Fruit fly (Drosophila melanogaster): ENCODE results near the gene Rpt3.

Gene Rpt3

DNA sequence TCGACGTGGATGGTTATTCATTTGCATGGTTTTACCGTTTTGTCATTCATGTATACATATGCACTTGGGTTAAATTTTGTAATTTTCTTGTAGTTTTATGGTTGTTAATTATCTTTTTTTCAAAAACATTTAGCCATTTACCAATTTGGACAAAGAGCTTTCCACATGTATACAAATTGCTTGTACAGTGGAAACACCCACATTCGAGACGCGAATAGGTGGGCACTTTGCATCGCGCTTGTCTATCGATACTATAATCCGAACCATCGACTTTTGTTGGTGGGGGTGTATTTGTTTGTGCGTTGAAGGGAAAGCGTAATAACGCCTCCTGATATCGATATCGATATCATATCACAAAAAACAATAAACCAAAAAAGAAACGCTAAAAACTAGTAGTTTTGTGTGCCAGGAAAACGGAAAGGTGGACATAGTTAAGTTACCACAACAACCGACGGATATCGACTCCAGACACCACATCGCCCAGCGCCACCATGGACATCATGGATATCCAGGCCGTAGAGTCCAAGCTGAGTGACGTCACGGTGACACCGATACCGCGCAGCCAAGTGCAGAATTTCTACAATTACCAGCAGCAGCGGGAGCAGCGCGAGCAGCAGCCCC, 12.8 kb downstream of the Rpt3 start, which contains the start of gene CDK2AP1 (continued):
- TF ChIP-seq lov (optimal IDR thresholded peaks at IDR 0.05): no peak
- TF ChIP-seq lov (GFP tag; IDR thresholded peaks at IDR 0.05): no peak
- TF ChIP-seq CG3838 (GFP tag; optimal IDR thresholded peaks at IDR 0.05): no peak
- TF ChIP-seq lbe (GFP tag; optimal IDR thresholded peaks at IDR 0.05): no peak
- peak; percentile 11 for TF ChIP-seq CG17186 (GFP tag; optimal IDR thresholded peaks at IDR 0.05)
- no peak for TF ChIP-seq ara (GFP tag; IDR thresholded peaks at IDR 0.05)
- TF ChIP-seq BEAF-32 (GFP tag; optimal IDR thresholded peaks at IDR 0.05): peak; percentile 78
- peak; percentile 31 for TF ChIP-seq CG13894 (tag; optimal IDR thresholded peaks at IDR 0.05)
- no peak for TF ChIP-seq CG1529 (GFP tag; optimal IDR thresholded peaks at IDR 0.05)
- no peak for TF ChIP-seq twi (tag; optimal IDR thresholded peaks at IDR 0.05)
- TF ChIP-seq zen (tag; optimal IDR thresholded peaks at IDR 0.05): peak; percentile 25
- no peak for TF ChIP-seq D19A (tag; optimal IDR thresholded peaks at IDR 0.05)
- peak; percentile 25 for TF ChIP-seq CG7786 (GFP tag; optimal IDR thresholded peaks at IDR 0.05)
- no peak for TF ChIP-seq CG7745 (tag; optimal IDR thresholded peaks at IDR 0.05)
- no peak for TF ChIP-seq CG11093 (GFP tag; IDR thresholded peaks at IDR 0.05)
- peak; percentile 31 for TF ChIP-seq CG8924 (tag; optimal IDR thresholded peaks at IDR 0.05)
- no peak for TF ChIP-seq sc (optimal IDR thresholded peaks at IDR 0.05)
- TF ChIP-seq sc (GFP tag; optimal IDR thresholded peaks at IDR 0.05): no peak
- TF ChIP-seq CG14441 (GFP tag; IDR thresholded peaks at IDR 0.05): no peak
- TF ChIP-seq yki (optimal IDR thresholded peaks at IDR 0.05): no peak
- peak; percentile 25 for TF ChIP-seq CG13775 (GFP tag; optimal IDR thresholded peaks at IDR 0.05)
- TF ChIP-seq ash1 (GFP tag; optimal IDR thresholded peaks at IDR 0.05): no peak
- no peak for TF ChIP-seq scrt (GFP tag; optimal IDR thresholded peaks at IDR 0.05)
- TF ChIP-seq bsh (GFP tag; optimal IDR thresholded peaks at IDR 0.05): peak in 1 of 2 experiments; percentile 7
- TF ChIP-seq dm (GFP tag; optimal IDR thresholded peaks at IDR 0.05): peak; percentile 14
- TF ChIP-seq trem (tag; optimal IDR thresholded peaks at IDR 0.05): peak; percentile 44
- no peak for TF ChIP-seq Deaf1 (tag; optimal IDR thresholded peaks at IDR 0.05)
- TF ChIP-seq CG4424 (GFP tag; optimal IDR thresholded peaks at IDR 0.05): no peak
- TF ChIP-seq unc-4 (GFP tag; IDR thresholded peaks at IDR 0.05; ENCODE audit: partially characterized antibody): peak; percentile 65
- TF ChIP-seq Hmx (GFP tag; optimal IDR thresholded peaks at IDR 0.05): no peak
- TF ChIP-seq Aef1 (GFP tag; IDR thresholded peaks at IDR 0.05): peak; percentile 25; the same call in 1 of the 3 replicates
- peak; percentile 39 for TF ChIP-seq Dek (tag; optimal IDR thresholded peaks at IDR 0.05)
- TF ChIP-seq Nf-YC (tag; optimal IDR thresholded peaks at IDR 0.05): no peak
- TF ChIP-seq Dbx (GFP tag; IDR thresholded peaks at IDR 0.05): no peak
- no peak for TF ChIP-seq Ada2b (GFP tag; IDR thresholded peaks at IDR 0.05)
- TF ChIP-seq Lhr (GFP tag; optimal IDR thresholded peaks at IDR 0.05): peak; percentile 3
- TF ChIP-seq Poxn (GFP tag; IDR thresholded peaks at IDR 0.05): no peak
- no peak for TF ChIP-seq ab (GFP tag; optimal IDR thresholded peaks at IDR 0.05)
- no peak for TF ChIP-seq z (GFP tag; IDR thresholded peaks at IDR 0.05)
- TF ChIP-seq dmrt11E (tag; optimal IDR thresholded peaks at IDR 0.05): peak; percentile 12
- TF ChIP-seq CG9876 (GFP tag; optimal IDR thresholded peaks at IDR 0.05): no peak
- TF ChIP-seq CG11695 (GFP tag; IDR thresholded peaks at IDR 0.05): no peak
- TF ChIP-seq gce (GFP tag; IDR thresholded peaks at IDR 0.05): no peak
- no peak for TF ChIP-seq CG10543 (GFP tag; optimal IDR thresholded peaks at IDR 0.05)
- peak; percentile 81 for TF ChIP-seq Sry-δ (GFP tag; optimal IDR thresholded peaks at IDR 0.05)
- no peak for TF ChIP-seq CG10979 (tag; optimal IDR thresholded peaks at IDR 0.05)
- TF ChIP-seq CG1832 (GFP tag; optimal IDR thresholded peaks at IDR 0.05): no peak
- TF ChIP-seq repo (GFP tag; optimal IDR thresholded peaks at IDR 0.05): no peak
- no peak for TF ChIP-seq CG17912 (GFP tag; optimal IDR thresholded peaks at IDR 0.05)
- TF ChIP-seq CG10654 (GFP tag; optimal IDR thresholded peaks at IDR 0.05): no peak
- TF ChIP-seq CG8765 (GFP tag; IDR thresholded peaks at IDR 0.05): no peak
- no peak for TF ChIP-seq CG31365 (tag; optimal IDR thresholded peaks at IDR 0.05)
